Worm (Caenorhabditis elegans): ENCODE data around the gene cal-2.

cal-2 gene

DNA sequence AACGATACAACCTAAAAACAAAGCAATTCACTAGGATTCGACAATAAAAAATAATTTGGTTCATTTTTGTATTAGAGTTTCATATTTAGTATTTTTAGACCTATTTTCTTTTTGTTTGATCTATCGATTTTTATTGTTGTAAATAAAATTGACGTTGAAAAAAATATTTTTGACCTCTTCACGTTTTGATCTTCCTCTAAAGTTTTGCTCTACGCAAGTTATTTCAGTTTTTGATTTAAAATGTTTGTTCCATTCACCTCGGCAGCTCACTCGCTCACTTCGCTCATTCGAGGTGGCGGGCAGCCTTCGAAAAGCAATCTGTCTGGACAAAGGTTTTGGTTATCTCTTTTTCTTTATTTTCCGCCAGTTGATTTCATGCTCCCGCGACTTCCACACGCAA is 29.8 kb upstream of the cal-2 start, which contains the start of gene enol-1 (continued):
- TF ChIP-seq T07F8.4 (tag; optimal IDR thresholded peaks at IDR 0.05), result no peak
- TF ChIP-seq madf-8 (GFP tag; conservative IDR thresholded peaks at IDR 0.05), result peak; percentile 85
- no peak for TF ChIP-seq unc-62 (GFP tag; optimal IDR thresholded peaks at IDR 0.05)
- TF ChIP-seq mcd-1 (GFP tag; IDR thresholded peaks at IDR 0.05), result peak; percentile 18; the same call in 1 of the 2 replicates
- no peak for TF ChIP-seq pha-4 (tag; optimal IDR thresholded peaks at IDR 0.05)
- TF ChIP-seq ztf-18 (tag; optimal IDR thresholded peaks at IDR 0.05), result no peak
- no peak for TF ChIP-seq repo-1 (tag; optimal IDR thresholded peaks at IDR 0.05)
- TF ChIP-seq fkh-3 (tag; optimal IDR thresholded peaks at IDR 0.05), result no peak
- no peak for TF ChIP-seq die-1 (tag; optimal IDR thresholded peaks at IDR 0.05)
- no peak for TF ChIP-seq lin-40 (tag; optimal IDR thresholded peaks at IDR 0.05)
- TF ChIP-seq lin-26 (GFP tag; IDR thresholded peaks at IDR 0.05), result no peak
- no peak for TF ChIP-seq hmg-1.2 (GFP tag; IDR thresholded peaks at IDR 0.05)
- no peak for TF ChIP-seq sptf-2 (GFP tag; optimal IDR thresholded peaks at IDR 0.05)
- TF ChIP-seq ztf-3 (GFP tag; optimal IDR thresholded peaks at IDR 0.05), result no peak
- no peak for TF ChIP-seq lsy-27 (tag; optimal IDR thresholded peaks at IDR 0.05; ENCODE audit: borderline replicate concordance, insufficient read depth)
- peak; percentile 5 for TF ChIP-seq athp-1 (tag; optimal IDR thresholded peaks at IDR 0.05)
- TF ChIP-seq chd-7 (tag; optimal IDR thresholded peaks at IDR 0.05), result no peak
- no peak for TF ChIP-seq aptf-3 (GFP tag; IDR thresholded peaks at IDR 0.05)
- no peak for TF ChIP-seq let-526 (GFP tag; IDR thresholded peaks at IDR 0.05)
- peak; percentile 10 for TF ChIP-seq tlf-1 (GFP tag; optimal IDR thresholded peaks at IDR 0.05)
- TF ChIP-seq mel-28 (tag; optimal IDR thresholded peaks at IDR 0.05; ENCODE audit: borderline replicate concordance), result no peak
- TF ChIP-seq F52B5.7 (tag; optimal IDR thresholded peaks at IDR 0.05), result no peak
- no peak for TF ChIP-seq ZK185.1 (tag; optimal IDR thresholded peaks at IDR 0.05; ENCODE audit: poor library complexity, severe bottlenecking)
- TF ChIP-seq tbx-9 (tag; optimal IDR thresholded peaks at IDR 0.05; ENCODE audit: borderline replicate concordance), result no peak
- no peak for TF ChIP-seq nfyb-1 (GFP tag; IDR thresholded peaks at IDR 0.05)
- TF ChIP-seq zfh-2 (GFP tag; conservative IDR thresholded peaks at IDR 0.05), result no peak
- TF ChIP-seq Y79H2A.3 (GFP tag; conservative IDR thresholded peaks at IDR 0.05), result no peak
- no peak for TF ChIP-seq gei-17 (GFP tag; optimal IDR thresholded peaks at IDR 0.05)
- TF ChIP-seq snpc-3.4 (tag; optimal IDR thresholded peaks at IDR 0.05), result peak; percentile 59
- no peak for TF ChIP-seq K12H6.12 (tag; optimal IDR thresholded peaks at IDR 0.05)
- no peak for TF ChIP-seq nhr-179 (tag; optimal IDR thresholded peaks at IDR 0.05)
- TF ChIP-seq zim-3 (tag; optimal IDR thresholded peaks at IDR 0.05), result no peak
- TF ChIP-seq attf-6 (GFP tag; IDR thresholded peaks at IDR 0.05), result 0 out of 2 replicates have a peak, but pooled peaks have one; percentile 30
- TF ChIP-seq nfya-1 (tag; optimal IDR thresholded peaks at IDR 0.05; ENCODE audit: borderline replicate concordance, insufficient read depth), result no peak
- TF ChIP-seq hsf-1 (GFP tag; IDR thresholded peaks at IDR 0.05), result peak; percentile 63
- no peak for TF ChIP-seq rcor-1 (GFP tag; IDR thresholded peaks at IDR 0.05)
- TF ChIP-seq pbrm-1 (GFP tag; IDR thresholded peaks at IDR 0.05), result 0 out of 2 replicates have a peak, but pooled peaks have one; percentile 19
- no peak for TF ChIP-seq egl-18 (GFP tag; IDR thresholded peaks at IDR 0.05)
- TF ChIP-seq F22D6.2 (tag; optimal IDR thresholded peaks at IDR 0.05), result no peak
- TF ChIP-seq Y53F4B.3 (GFP tag; IDR thresholded peaks at IDR 0.05), result no peak
- TF ChIP-seq egrh-3 (GFP tag; IDR thresholded peaks at IDR 0.05), result no peak
- no peak for TF ChIP-seq ceh-100 (GFP tag; IDR thresholded peaks at IDR 0.05)
- TF ChIP-seq B0336.3 (GFP tag; IDR thresholded peaks at IDR 0.05), result no peak; the same call in 1 of the 2 replicates
- peak; percentile 22 for TF ChIP-seq F49E8.2 (tag; optimal IDR thresholded peaks at IDR 0.05; ENCODE audit: insufficient read depth)
- no peak for TF ChIP-seq hlh-26 (GFP tag; conservative IDR thresholded peaks at IDR 0.05)
- TF ChIP-seq aptf-2 (GFP tag; conservative IDR thresholded peaks at IDR 0.05), result no peak
- TF ChIP-seq F10E7.11 (tag; optimal IDR thresholded peaks at IDR 0.05), result no peak
- no peak for TF ChIP-seq C17E4.6 (GFP tag; IDR thresholded peaks at IDR 0.05)
- no peak for TF ChIP-seq bed-2 (GFP tag; IDR thresholded peaks at IDR 0.05)

All from whole organism, young adult.